Worm (Caenorhabditis elegans) whole organism, L3 larva: ENCODE results near the gene fbxb-58.

Experiments
- ceh-16 ChIP-seq: sonication (generic microtip); optimal IDR thresholded peaks from 2 replicates; lab custom pipeline; 2017; ENCODE audit warnings: missing biosample characterization, missing genetic modification characterization
- ceh-82 ChIP-seq: fragments of 150-350 bp; optimal IDR thresholded peaks from 2 replicates; lab custom pipeline; 2014; ENCODE audit warnings: missing biosample characterization, missing genetic modification characterization
- egl-27 ChIP-seq: sonication (generic microtip); optimal IDR thresholded peaks from 4 replicates; lab custom pipeline; 2017; ENCODE audit warnings: missing biosample characterization, missing genetic modification reagents, missing genetic modification characterization
- fkh-2 ChIP-seq: fragments of 150-350 bp; optimal IDR thresholded peaks from 2 replicates; lab custom pipeline; 2014; ENCODE audit warnings: missing biosample characterization, missing genetic modification reagents, missing genetic modification characterization
- hmg-11 ChIP-seq: sonication (generic microtip); optimal IDR thresholded peaks from 2 replicates; lab custom pipeline; 2016; ENCODE audit warnings: missing genetic modification characterization, missing compliant biosample characterization
- lin-39 ChIP-seq: fragments of 150-350 bp; optimal IDR thresholded peaks from 2 replicates; lab custom pipeline; 2018; ENCODE audit warnings: missing biosample characterization, missing genetic modification reagents, missing genetic modification characterization
- mdl-1 ChIP-seq: fragments of 150-350 bp; optimal IDR thresholded peaks from 2 replicates; lab custom pipeline; 2014; ENCODE audit warnings: missing biosample characterization, missing genetic modification characterization
- nfya-1 ChIP-seq: sonication (generic microtip); optimal IDR thresholded peaks from 2 replicates; lab custom pipeline; 2017; ENCODE audit warnings: missing genetic modification characterization, mild to moderate bottlenecking, missing compliant biosample characterization, antibody characterized with exemption, moderate library complexity; ENCODE audit not compliant: insufficient read depth
- snpc-4 ChIP-seq: fragments of 150-350 bp; optimal IDR thresholded peaks from 2 replicates; lab custom pipeline; 2014; ENCODE audit warnings: missing biosample characterization, missing genetic modification characterization
- tbx-2 ChIP-seq: sonication (generic microtip); optimal IDR thresholded peaks from 2 replicates; lab custom pipeline; 2016; ENCODE audit warnings: mild to moderate bottlenecking, missing genetic modification characterization, missing compliant biosample characterization
- zag-1 ChIP-seq: fragments of 150-350 bp; optimal IDR thresholded peaks from 2 replicates; lab custom pipeline; 2014; ENCODE audit warnings: missing biosample characterization, missing genetic modification characterization
- ztf-11 ChIP-seq: fragments of 150-350 bp; optimal IDR thresholded peaks from 2 replicates; lab custom pipeline; 2014; ENCODE audit warnings: missing biosample characterization, missing genetic modification characterization

- TF ChIP-seq ztf-11 (tag; lab: Kevin White, UChicago) = no peak
- TF ChIP-seq hmg-11 = no peak
- no peak for TF ChIP-seq nfya-1 (tag; lab: Kevin White, UChicago)
- no peak for TF ChIP-seq mdl-1
- TF ChIP-seq fkh-2 (tag; lab: Kevin White, UChicago) = no peak
- no peak for TF ChIP-seq tbx-2 (tag; lab: Kevin White, UChicago)
- no peak for TF ChIP-seq egl-27 (tag; lab: Kevin White, UChicago)
- TF ChIP-seq lin-39 (tag; lab: Kevin White, UChicago) = no peak
- no peak for TF ChIP-seq snpc-4 (tag; lab: Kevin White, UChicago)
- TF ChIP-seq ceh-82 (tag; lab: Kevin White, UChicago) = no peak
- TF ChIP-seq zag-1 (tag; lab: Kevin White, UChicago) = no peak
- TF ChIP-seq ceh-16 (tag; lab: Kevin White, UChicago) = no peak
These were observed 24.2 kb upstream of the fbxb-58 start for ce11 chrX:1603709-1604108.
